Fruit fly (Drosophila melanogaster) Kc167 (cell line): ENCODE results near the gene nub.

ENCODE experiments used
- Myc ChIP-seq: fragments of >200 bp; optimal IDR thresholded peaks from 2 replicates; lab custom pipeline; 2017; ENCODE audit warnings: missing external identifiers
- h ChIP-seq: fragments of >200 bp; optimal IDR thresholded peaks from 3 replicates; lab custom pipeline; 2018; ENCODE audit warnings: missing external identifiers

DNA sequence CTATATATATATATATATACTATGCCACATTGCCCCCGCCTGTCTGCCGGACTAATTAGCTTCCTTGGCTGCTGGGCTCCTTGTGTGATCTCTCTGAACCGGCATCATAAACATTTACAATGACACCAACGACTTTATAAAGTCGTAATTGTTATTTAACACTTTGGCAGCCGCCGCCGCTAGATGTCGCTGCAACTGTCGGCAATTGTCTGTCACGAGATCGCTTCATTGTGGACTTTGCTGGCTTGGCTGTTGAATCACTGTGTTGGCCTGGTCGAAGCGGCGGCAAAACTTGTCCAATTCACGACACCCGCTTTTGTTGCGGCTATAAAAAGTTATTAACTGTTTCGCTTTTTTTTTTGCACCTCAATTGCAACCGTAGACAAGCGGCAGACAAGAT lies 15.4 kb downstream of the nub start:
- TF ChIP-seq h (no peak), Myc (lab: Kevin White, UChicago) (no peak)
